Worm (Caenorhabditis elegans) whole organism, L4 larva: ENCODE data around the gene F36H9.1.

ENCODE experiments used
- F37D6.2 ChIP-seq: sonication (generic microtip); optimal IDR thresholded peaks from 2 replicates; lab custom pipeline; 2016; ENCODE audit warnings: mild to moderate bottlenecking, missing genetic modification characterization, missing compliant biosample characterization
- fos-1 ChIP-seq: fragments of 150-350 bp; optimal IDR thresholded peaks from 2 replicates; lab custom pipeline; 2014; ENCODE audit warnings: missing biosample characterization, missing genetic modification characterization
- nhr-11 ChIP-seq: fragments of 150-350 bp; optimal IDR thresholded peaks from 2 replicates; lab custom pipeline; 2014; ENCODE audit warnings: missing biosample characterization, missing genetic modification characterization

DNA sequence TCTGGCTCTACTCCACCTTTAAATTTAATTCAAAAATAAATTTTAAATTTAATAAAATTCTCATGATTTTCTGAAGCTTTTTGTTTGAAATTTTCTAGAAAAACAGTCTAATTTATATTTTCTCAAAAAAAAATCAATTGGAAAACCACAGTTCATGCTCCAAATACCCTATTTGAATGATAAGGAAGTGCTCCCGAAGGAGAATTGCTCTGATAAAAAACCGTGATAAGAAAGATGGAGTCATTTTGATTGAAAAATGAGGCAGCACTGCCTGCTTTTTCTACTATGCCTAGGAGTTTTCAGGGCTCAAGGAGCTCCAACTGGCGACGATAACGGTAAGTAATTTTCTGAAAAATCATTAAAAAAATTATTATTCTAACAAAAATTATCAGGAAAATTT, 51.7 kb downstream of the F36H9.1 start, which contains the start of gene T10B5.7:
- TF ChIP-seq F37D6.2 (tag; lab: Kevin White, UChicago) = no peak
- no peak for TF ChIP-seq nhr-11
- no peak for TF ChIP-seq fos-1 (tag; lab: Kevin White, UChicago)
